Worm (Caenorhabditis elegans): ENCODE data around the gene Y59H11AR.3.

ce11 chrIV:8631033-8631432 lies 35.8 kb upstream of the Y59H11AR.3 start, which contains the start of gene dgk-4:
- no peak for TF ChIP-seq ceh-63 (GFP tag; optimal IDR thresholded peaks at IDR 0.05)
- no peak for TF ChIP-seq unc-86 (tag; optimal IDR thresholded peaks at IDR 0.05)
- no peak for TF ChIP-seq lin-39 (tag; optimal IDR thresholded peaks at IDR 0.05)
